Worm (Caenorhabditis elegans) whole organism, late embryonic: ENCODE results near the gene F31F7.2.

Experiments
- C08G9.2 ChIP-seq: sonication (generic microtip); optimal IDR thresholded peaks from 2 replicates; lab custom pipeline; 2016; ENCODE audit warnings: mild to moderate bottlenecking, missing genetic modification characterization, moderate library complexity, missing compliant biosample characterization
- K09A11.1 ChIP-seq: sonication (generic microtip); optimal IDR thresholded peaks from 2 replicates; lab custom pipeline; 2017; ENCODE audit warnings: antibody characterized with exemption, mild to moderate bottlenecking, missing genetic modification characterization, missing compliant biosample characterization; ENCODE audit not compliant: insufficient read depth
- Y22D7AL.16 ChIP-seq: sonication (generic microtip); optimal IDR thresholded peaks from 2 replicates; lab custom pipeline; 2016; ENCODE audit warnings: missing genetic modification characterization, missing compliant biosample characterization
- ahr-1 ChIP-seq: sonication (generic microtip); optimal IDR thresholded peaks from 2 replicates; lab custom pipeline; 2016; ENCODE audit warnings: missing genetic modification characterization, missing compliant biosample characterization
- ceh-2 ChIP-seq: sonication (generic microtip); optimal IDR thresholded peaks from 2 replicates; lab custom pipeline; 2016; ENCODE audit warnings: missing genotype, missing genetic modification characterization, missing compliant biosample characterization
- ceh-22 ChIP-seq: sonication (generic microtip); optimal IDR thresholded peaks from 2 replicates; lab custom pipeline; 2017; ENCODE audit warnings: missing biosample characterization, missing genetic modification characterization
- ceh-24 ChIP-seq: sonication (generic microtip); optimal IDR thresholded peaks from 2 replicates; lab custom pipeline; 2016; ENCODE audit warnings: mild to moderate bottlenecking, missing genetic modification characterization, missing compliant biosample characterization
- ceh-30 ChIP-seq: fragments of 150-350 bp; optimal IDR thresholded peaks from 2 replicates; lab custom pipeline; 2014; ENCODE audit warnings: missing biosample characterization, missing genetic modification characterization
- ceh-31 ChIP-seq: sonication (generic microtip); optimal IDR thresholded peaks from 2 replicates; lab custom pipeline; 2016; ENCODE audit warnings: missing genetic modification characterization, missing compliant biosample characterization
- ceh-45 ChIP-seq: fragments of 200-800 bp; sonication (Bioruptor generic); IDR thresholded peaks from 2 replicates; pipeline ENCODE4 v1.3.6; 2022; ENCODE audit warnings: missing genetic modification reagents, missing genetic modification characterization, missing compliant biosample characterization
- ceh-9 ChIP-seq: sonication (generic microtip); optimal IDR thresholded peaks from 2 replicates; lab custom pipeline; 2016; ENCODE audit warnings: mild to moderate bottlenecking, missing genetic modification characterization, inconsistent platforms, missing compliant biosample characterization
- dmd-4 ChIP-seq: sonication (generic microtip); optimal IDR thresholded peaks from 2 replicates; lab custom pipeline; 2016; ENCODE audit warnings: borderline replicate concordance, missing genetic modification characterization, missing compliant biosample characterization
- dve-1 ChIP-seq: sonication (generic microtip); optimal IDR thresholded peaks from 2 replicates; lab custom pipeline; 2017; ENCODE audit warnings: antibody characterized with exemption, mild to moderate bottlenecking, missing genetic modification characterization, missing compliant biosample characterization
- elt-2 ChIP-seq: sonication (generic microtip); optimal IDR thresholded peaks from 2 replicates; lab custom pipeline; 2016; ENCODE audit warnings: missing genetic modification reagents, missing genetic modification characterization, missing compliant biosample characterization
- elt-4 ChIP-seq: sonication (generic microtip); optimal IDR thresholded peaks from 2 replicates; lab custom pipeline; 2016; ENCODE audit warnings: missing genetic modification characterization, missing compliant biosample characterization
- ets-4 ChIP-seq: sonication (generic microtip); optimal IDR thresholded peaks from 2 replicates; lab custom pipeline; 2016; ENCODE audit warnings: missing genetic modification characterization, missing compliant biosample characterization
- fax-1 ChIP-seq: sonication (generic microtip); optimal IDR thresholded peaks from 2 replicates; lab custom pipeline; 2016; ENCODE audit warnings: missing genotype, missing genetic modification characterization, missing compliant biosample characterization
- fkh-6 ChIP-seq: sonication (generic microtip); optimal IDR thresholded peaks from 2 replicates; lab custom pipeline; 2016; ENCODE audit warnings: missing genetic modification characterization, missing compliant biosample characterization
- hlh-15 ChIP-seq: sonication (generic microtip); optimal IDR thresholded peaks from 2 replicates; lab custom pipeline; 2016; ENCODE audit warnings: missing genetic modification characterization, missing compliant biosample characterization
- hlh-30 ChIP-seq: sonication (generic microtip); optimal IDR thresholded peaks from 2 replicates; lab custom pipeline; 2017; ENCODE audit warnings: antibody characterized with exemption, missing genetic modification characterization, missing compliant biosample characterization; ENCODE audit not compliant: insufficient read depth
- hlh-8 ChIP-seq: sonication (generic microtip); optimal IDR thresholded peaks from 2 replicates; lab custom pipeline; 2016; ENCODE audit warnings: missing genotype, missing genetic modification characterization, missing compliant biosample characterization
- lim-6 ChIP-seq: sonication (generic microtip); optimal IDR thresholded peaks from 2 replicates; lab custom pipeline; 2016; ENCODE audit warnings: missing genetic modification characterization, missing compliant biosample characterization
- madf-2 ChIP-seq: sonication (generic microtip); optimal IDR thresholded peaks from 2 replicates; lab custom pipeline; 2017; ENCODE audit warnings: missing genetic modification characterization, missing compliant biosample characterization
- mec-3 ChIP-seq: sonication (generic microtip); optimal IDR thresholded peaks from 2 replicates; lab custom pipeline; 2016; ENCODE audit warnings: borderline replicate concordance, missing genetic modification characterization, missing compliant biosample characterization
- nhr-11 ChIP-seq: fragments of 150-350 bp; optimal IDR thresholded peaks from 2 replicates; lab custom pipeline; 2014; ENCODE audit warnings: missing biosample characterization, missing genetic modification characterization
- nhr-232 ChIP-seq: sonication (generic microtip); optimal IDR thresholded peaks from 2 replicates; lab custom pipeline; 2016; ENCODE audit warnings: missing genetic modification characterization, missing compliant biosample characterization
- npax-4 ChIP-seq: sonication (generic microtip); optimal IDR thresholded peaks from 2 replicates; lab custom pipeline; 2016; ENCODE audit warnings: missing genetic modification characterization, missing compliant biosample characterization
- odd-2 ChIP-seq: sonication (generic microtip); optimal IDR thresholded peaks from 2 replicates; lab custom pipeline; 2017; ENCODE audit warnings: antibody characterized with exemption, mild to moderate bottlenecking, missing genetic modification characterization, missing compliant biosample characterization
- pax-1 ChIP-seq: fragments of 150-350 bp; optimal IDR thresholded peaks from 2 replicates; lab custom pipeline; 2014; ENCODE audit warnings: missing biosample characterization, missing genetic modification characterization
- pha-4 ChIP-seq: fragments of 150-350 bp; optimal IDR thresholded peaks from 2 replicates; lab custom pipeline; 2018; ENCODE audit warnings: missing biosample characterization, missing genetic modification reagents, missing genetic modification characterization
- pros-1 ChIP-seq: fragments of 150-350 bp; optimal IDR thresholded peaks from 2 replicates; lab custom pipeline; 2014; ENCODE audit warnings: missing biosample characterization, missing genetic modification reagents, missing genetic modification characterization
- sdc-2 ChIP-seq: sonication (generic microtip); optimal IDR thresholded peaks from 2 replicates; lab custom pipeline; 2016; ENCODE audit warnings: missing genotype, missing genetic modification characterization, missing compliant biosample characterization
- sox-2 ChIP-seq: fragments of 200-800 bp; sonication (Bioruptor generic); IDR thresholded peaks from 2 replicates; pipeline ENCODE4 v1.3.6; 2022; ENCODE audit warnings: missing genetic modification reagents, missing genetic modification characterization, missing compliant biosample characterization
- ttx-3 ChIP-seq: sonication (generic microtip); optimal IDR thresholded peaks from 2 replicates; lab custom pipeline; 2016; ENCODE audit warnings: missing genetic modification reagents, missing genetic modification characterization, missing compliant biosample characterization
- unc-3 ChIP-seq, 2 experiments: fragments of 200-800 bp in 1 of 2; sonication (Bioruptor generic) in 1 of 2; sonication (generic microtip) in 1 of 2; conservative IDR thresholded peaks in 1 of 2; optimal IDR thresholded peaks in 1 of 2; 2 replicates each; pipeline versions ENCODE4 v1.3.6 to Lab custom; 2016 to 2022; ENCODE audit warnings: missing compliant biosample characterization in 2 of 2, missing genetic modification characterization in 2 of 2, missing genetic modification reagents in 1 of 2
- unc-42 ChIP-seq: sonication (generic microtip); optimal IDR thresholded peaks from 2 replicates; lab custom pipeline; 2016; ENCODE audit warnings: missing genotype, missing genetic modification characterization, missing compliant biosample characterization
- unc-86 ChIP-seq: sonication (generic microtip); optimal IDR thresholded peaks from 2 replicates; lab custom pipeline; 2016; ENCODE audit warnings: missing genetic modification characterization, missing compliant biosample characterization

F31F7.2 gene

DNA sequence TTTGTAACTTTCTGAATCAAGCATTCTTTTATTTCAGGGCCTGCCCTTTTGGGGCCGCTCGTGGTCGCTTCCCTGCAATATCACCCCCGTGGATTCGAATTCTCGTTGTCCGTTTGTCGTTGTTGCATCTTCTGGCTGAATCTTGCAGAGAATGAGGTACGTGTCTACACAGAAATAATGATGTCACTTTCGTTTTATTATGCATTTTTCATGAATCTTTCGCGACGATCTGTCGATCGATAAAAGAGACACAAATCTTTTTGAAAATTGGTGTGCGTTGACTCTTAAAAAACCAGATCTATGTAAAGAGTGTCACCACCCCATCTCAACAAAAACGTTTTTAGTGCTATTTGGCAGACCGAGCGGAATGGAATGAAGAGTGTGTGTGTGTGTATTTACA, 21.5 kb upstream of the F31F7.2 start:
- no peak for TF ChIP-seq ets-4
- no peak for TF ChIP-seq lim-6 (tag; lab: Kevin White, UChicago)
- no peak for TF ChIP-seq ceh-2
- no peak for TF ChIP-seq sdc-2
- TF ChIP-seq dve-1, result no peak
- no peak for TF ChIP-seq unc-42 (tag; lab: Kevin White, UChicago)
- TF ChIP-seq unc-86 (tag; lab: Kevin White, UChicago), result no peak
- no peak for TF ChIP-seq pros-1 (tag; lab: Kevin White, UChicago)
- TF ChIP-seq odd-2 (tag; lab: Kevin White, UChicago), result no peak
- no peak for TF ChIP-seq ceh-45 (GFP tag; lab: Robert Waterston, UW)
- TF ChIP-seq madf-2 (tag; lab: Kevin White, UChicago), result no peak
- TF ChIP-seq mec-3, result no peak
- no peak for TF ChIP-seq nhr-11 (tag; lab: Kevin White, UChicago)
- TF ChIP-seq fax-1 (tag; lab: Kevin White, UChicago), result no peak
- no peak for TF ChIP-seq ceh-31 (tag; lab: Kevin White, UChicago)

ce11 chrV:6250959-6251598, 19.6 kb upstream of the F31F7.2 start:
- TF ChIP-seq C08G9.2 (tag; lab: Kevin White, UChicago), result no peak
- TF ChIP-seq nhr-232 (tag; lab: Kevin White, UChicago), result no peak
- TF ChIP-seq hlh-8 (tag; lab: Kevin White, UChicago), result no peak
- no peak for TF ChIP-seq ceh-22 (tag; lab: Kevin White, UChicago)
- no peak for TF ChIP-seq npax-4 (tag; lab: Kevin White, UChicago)
- no peak for TF ChIP-seq fkh-6
- TF ChIP-seq unc-3 (GFP tag; conservative IDR thresholded peaks at IDR 0.05; lab: Robert Waterston, UW), result no peak
- TF ChIP-seq unc-3 (tag; optimal IDR thresholded peaks at IDR 0.05; lab: Kevin White, UChicago), result no peak
- TF ChIP-seq, all 69 proteins: peak for 0

DNA sequence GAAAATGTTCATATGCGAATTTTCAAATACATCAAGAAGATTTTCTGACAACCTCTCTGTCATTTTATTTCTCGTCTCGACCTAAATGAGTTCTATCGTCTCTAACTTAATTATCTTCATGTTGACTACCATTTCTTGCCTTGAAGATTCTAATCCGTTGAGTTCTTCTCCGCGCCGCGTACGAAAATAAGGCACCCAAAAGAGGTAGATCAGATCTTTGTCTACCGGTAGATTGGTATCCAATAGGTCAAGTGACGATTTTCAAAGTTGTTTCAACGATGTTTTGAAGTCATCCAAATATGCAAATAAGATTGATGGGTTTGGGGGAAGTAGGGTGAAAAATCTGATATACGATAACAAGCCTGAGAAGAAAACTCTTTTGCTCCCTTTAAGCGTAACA, 16.7 kb upstream of the F31F7.2 start:
- no peak for TF ChIP-seq elt-2 (tag; lab: Kevin White, UChicago)
- TF ChIP-seq ttx-3, result no peak
- TF ChIP-seq hlh-30 (tag; lab: Kevin White, UChicago), result no peak
- no peak for TF ChIP-seq K09A11.1 (tag; lab: Kevin White, UChicago)
- no peak for TF ChIP-seq dmd-4
- TF ChIP-seq ceh-24 (tag; lab: Kevin White, UChicago), result no peak
- TF ChIP-seq pax-1 (tag; lab: Kevin White, UChicago), result no peak
- TF ChIP-seq ets-4, result no peak
- no peak for TF ChIP-seq ahr-1 (tag; lab: Kevin White, UChicago)
- no peak for TF ChIP-seq pha-4 (tag; lab: Kevin White, UChicago)
- TF ChIP-seq pros-1 (tag; lab: Kevin White, UChicago), result no peak
- TF ChIP-seq nhr-232 (tag; lab: Kevin White, UChicago), result no peak
- TF ChIP-seq, all 69 proteins: peak for 0

DNA sequence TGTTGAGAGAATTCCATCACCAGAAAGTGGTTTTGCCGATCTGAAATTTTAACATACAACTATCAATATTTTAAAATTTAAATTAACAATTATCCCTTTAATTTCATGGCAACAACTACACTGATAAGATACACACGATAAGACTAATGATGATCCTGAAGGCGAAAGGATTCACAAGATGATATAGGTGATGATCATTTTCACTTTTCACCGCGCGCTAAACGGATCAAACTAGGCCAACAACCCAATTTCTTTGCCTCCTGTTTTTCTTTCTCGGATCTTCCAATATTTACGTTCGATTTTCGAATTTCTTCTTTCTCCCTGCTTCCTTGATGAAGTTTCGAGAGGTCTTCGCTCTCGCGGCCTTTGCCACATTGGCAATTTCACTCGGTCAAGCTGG, 11.5 kb upstream of the F31F7.2 start, which contains the start of gene K08B12.1:
Gene K08B12.1 (plus strand): TSS at position 229 of the 400 bp plus-strand sequence.
- TF ChIP-seq npax-4 (tag; lab: Kevin White, UChicago), result no peak
- TF ChIP-seq hlh-8 (tag; lab: Kevin White, UChicago), result no peak
- TF ChIP-seq odd-2 (tag; lab: Kevin White, UChicago), result no peak
- TF ChIP-seq Y22D7AL.16 (tag; lab: Kevin White, UChicago), result no peak
- TF ChIP-seq unc-86 (tag; lab: Kevin White, UChicago), result no peak
- no peak for TF ChIP-seq ceh-2
- TF ChIP-seq ceh-24 (tag; lab: Kevin White, UChicago), result no peak
- TF ChIP-seq dmd-4, result no peak
- TF ChIP-seq hlh-15 (tag; lab: Kevin White, UChicago), result no peak
- TF ChIP-seq sox-2, result no peak
- TF ChIP-seq ceh-9, result no peak
- no peak for TF ChIP-seq elt-4 (tag; lab: Kevin White, UChicago)
- no peak for TF ChIP-seq ceh-30 (tag; lab: Kevin White, UChicago)
- TF ChIP-seq unc-3 (GFP tag; conservative IDR thresholded peaks at IDR 0.05; lab: Robert Waterston, UW), result no peak
- TF ChIP-seq unc-3 (tag; optimal IDR thresholded peaks at IDR 0.05; lab: Kevin White, UChicago), result no peak
- TF ChIP-seq nhr-11 (tag; lab: Kevin White, UChicago), result no peak
